Worm (Caenorhabditis elegans) whole organism, L3 larva: Measurements from ENCODE around the gene sec-31.

Source experiments
- R02D3.7 ChIP-seq: fragments of 150-350 bp; optimal IDR thresholded peaks from 2 replicates; lab custom pipeline; 2014; ENCODE audit warnings: missing biosample characterization, missing genetic modification characterization
- aly-2 ChIP-seq: fragments of 150-350 bp; optimal IDR thresholded peaks from 2 replicates; lab custom pipeline; 2014; ENCODE audit warnings: missing biosample characterization, missing genetic modification characterization
- elt-3 ChIP-seq, 3 experiments: fragments of 150-350 bp in 1 of 3; sonication (generic microtip) in 2 of 3; optimal IDR thresholded peaks; 2 replicates in 2 of 3; 4 replicates in 1 of 3; lab custom pipeline; 2014 to 2017; ENCODE audit warnings: missing biosample characterization in 3 of 3, missing genetic modification characterization in 3 of 3
- fkh-10 ChIP-seq: sonication (generic microtip); optimal IDR thresholded peaks from 2 replicates; lab custom pipeline; 2017; ENCODE audit warnings: missing biosample characterization, missing genetic modification reagents, missing genetic modification characterization
- fos-1 ChIP-seq: fragments of 150-350 bp; optimal IDR thresholded peaks from 2 replicates; lab custom pipeline; 2014; ENCODE audit warnings: missing biosample characterization, missing genetic modification characterization
- nfya-1 ChIP-seq: sonication (generic microtip); optimal IDR thresholded peaks from 2 replicates; lab custom pipeline; 2017; ENCODE audit warnings: missing genetic modification characterization, mild to moderate bottlenecking, missing compliant biosample characterization, antibody characterized with exemption, moderate library complexity; ENCODE audit not compliant: insufficient read depth
- nhr-43 ChIP-seq: sonication (generic microtip); optimal IDR thresholded peaks from 2 replicates; lab custom pipeline; 2016; ENCODE audit warnings: mild to moderate bottlenecking, missing genetic modification characterization, missing compliant biosample characterization; ENCODE audit not compliant: poor library complexity, severe bottlenecking
- skn-1 ChIP-seq: fragments of 150-350 bp; optimal IDR thresholded peaks from 2 replicates; lab custom pipeline; 2014; ENCODE audit warnings: missing biosample characterization, missing genetic modification characterization
- unc-39 ChIP-seq: sonication (generic microtip); optimal IDR thresholded peaks from 4 replicates; lab custom pipeline; 2017; ENCODE audit warnings: missing biosample characterization, missing genetic modification characterization
- zag-1 ChIP-seq: fragments of 150-350 bp; optimal IDR thresholded peaks from 2 replicates; lab custom pipeline; 2014; ENCODE audit warnings: missing biosample characterization, missing genetic modification characterization
- ztf-4 ChIP-seq: fragments of 150-350 bp; optimal IDR thresholded peaks from 2 replicates; lab custom pipeline; 2014; ENCODE audit warnings: missing biosample characterization, missing genetic modification characterization

ce11 chrIV:11344288-11344687, 27.3 kb downstream of the sec-31 start:
- TF ChIP-seq nfya-1 (no peak), nhr-43 (no peak), skn-1 (no peak), unc-39 (tag; lab: Kevin White, UChicago) (no peak), R02D3.7 (tag; lab: Kevin White, UChicago) (no peak), fos-1 (tag; lab: Kevin White, UChicago) (no peak), elt-3 (tag; optimal IDR thresholded peaks at IDR 0.05; lab: Kevin White, UChicago) (no peak), ztf-4 (tag; lab: Kevin White, UChicago) (no peak), fkh-10 (no peak), aly-2 (tag; lab: Kevin White, UChicago) (no peak), zag-1 (tag; lab: Kevin White, UChicago) (no peak)
